Worm (Caenorhabditis elegans): ENCODE results near the gene mbl-1.

Gene mbl-1

DNA sequence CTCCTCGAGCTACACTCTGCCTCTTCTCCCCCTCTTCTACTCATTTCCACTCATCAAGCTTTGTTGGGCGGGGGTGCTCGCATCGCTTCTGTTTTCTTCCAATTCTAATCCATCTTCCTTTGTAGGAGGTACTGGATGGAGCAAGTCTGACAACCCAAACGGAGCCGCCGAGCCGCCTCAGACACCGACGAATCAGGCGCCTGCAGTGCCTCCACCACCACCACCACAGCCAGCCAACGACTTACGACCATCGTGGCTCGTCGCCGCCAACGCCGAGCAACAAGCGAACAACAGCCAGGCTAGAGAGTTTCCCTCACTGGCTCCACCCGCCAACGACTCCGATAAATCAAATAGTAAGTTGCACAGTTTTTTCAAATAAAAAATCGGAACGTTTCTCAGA lies 12.5 kb upstream of the mbl-1 start:
- TF ChIP-seq ceh-82 (tag; optimal IDR thresholded peaks at IDR 0.05): no peak
- no peak for TF ChIP-seq rnt-1 (tag; optimal IDR thresholded peaks at IDR 0.05)
- no peak for TF ChIP-seq F16B12.6 (tag; optimal IDR thresholded peaks at IDR 0.05)
- no peak for TF ChIP-seq unc-130 (tag; optimal IDR thresholded peaks at IDR 0.05)
- TF ChIP-seq ets-5 (GFP tag; IDR thresholded peaks at IDR 0.05): no peak
- TF ChIP-seq hlh-4 (tag; optimal IDR thresholded peaks at IDR 0.05): no peak
- no peak for TF ChIP-seq mdl-1 (tag; optimal IDR thresholded peaks at IDR 0.05)
- TF ChIP-seq tbx-2 (tag; optimal IDR thresholded peaks at IDR 0.05): no peak
- TF ChIP-seq pag-3 (tag; optimal IDR thresholded peaks at IDR 0.05; ENCODE audit: borderline replicate concordance, insufficient read depth): no peak
- no peak for TF ChIP-seq skn-1 (tag; optimal IDR thresholded peaks at IDR 0.05)

DNA sequence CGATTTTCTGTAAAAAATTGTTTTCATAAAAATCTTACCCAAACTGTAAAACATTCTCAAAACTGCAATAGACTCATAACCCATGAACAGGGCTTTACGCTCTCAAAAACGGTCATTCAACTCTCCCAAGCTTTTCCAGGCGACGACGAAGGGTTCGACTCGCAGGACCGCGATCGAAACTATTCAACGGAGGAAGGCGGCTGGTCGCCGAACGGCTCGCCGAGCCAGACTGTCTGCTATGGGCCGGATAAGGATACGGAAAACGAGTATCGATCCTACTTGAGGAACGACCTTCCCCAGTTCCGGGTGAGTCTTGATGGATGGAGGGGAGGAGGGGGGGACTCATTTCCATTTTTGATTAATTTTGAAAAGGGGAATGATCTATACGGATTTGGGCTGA lies 10.6 kb upstream of the mbl-1 start:
- TF ChIP-seq xbp-1 (tag; optimal IDR thresholded peaks at IDR 0.05): no peak
- TF ChIP-seq nhr-12 (tag; optimal IDR thresholded peaks at IDR 0.05): no peak
- TF ChIP-seq Y116A8C.19 (tag; optimal IDR thresholded peaks at IDR 0.05; ENCODE audit: borderline replicate concordance): no peak

DNA sequence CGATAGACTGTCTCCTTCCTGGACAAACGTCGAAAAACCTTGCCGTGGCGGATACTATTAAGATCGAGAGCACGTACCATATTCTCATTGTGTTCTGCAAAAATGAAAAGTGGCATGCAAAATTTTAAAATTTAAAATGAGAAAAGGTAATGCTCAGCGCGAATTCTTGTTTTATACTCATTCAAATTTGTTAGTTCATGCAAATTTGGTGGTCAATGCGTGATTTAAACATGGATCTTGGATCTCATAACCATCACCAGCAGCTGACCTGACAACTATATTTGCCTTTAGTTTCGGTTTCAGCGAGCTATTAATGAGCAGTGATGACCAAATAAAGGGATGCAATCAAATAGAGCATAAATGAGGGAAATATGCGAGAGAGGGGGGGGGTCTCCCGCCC lies 2.4 kb upstream of the mbl-1 start, which contains the start of gene F52G3.5:
F52G3.5 (minus strand) TSS at position 101 of the 400 bp plus-strand sequence.
- TF ChIP-seq rnt-1 (tag; optimal IDR thresholded peaks at IDR 0.05) (no peak), aha-1 (tag; optimal IDR thresholded peaks at IDR 0.05) (no peak)

DNA sequence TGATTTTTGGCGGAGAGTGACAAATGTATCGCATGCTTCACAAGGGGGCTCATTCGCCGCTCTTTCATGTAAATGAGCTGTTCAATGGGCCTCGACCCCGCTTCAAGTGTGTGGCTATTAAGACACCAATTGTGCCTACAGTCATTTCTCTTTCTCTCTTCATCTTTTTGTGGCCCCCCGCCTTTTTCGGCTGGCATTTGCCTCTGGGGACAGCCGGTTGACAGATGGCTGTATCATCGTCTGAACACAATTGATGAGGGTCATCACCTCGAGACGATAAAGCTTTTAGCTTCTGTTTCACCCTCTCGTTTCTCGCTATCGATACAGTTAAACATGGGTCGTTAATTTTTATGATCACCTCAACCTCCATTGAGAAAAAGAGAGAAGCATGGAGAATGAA lies 10.0 kb downstream of the mbl-1 start:
- TF ChIP-seq nhr-19 (GFP tag; conservative IDR thresholded peaks at IDR 0.05) (no peak), ets-5 (GFP tag; IDR thresholded peaks at IDR 0.05) (no peak), ztf-11 (tag; optimal IDR thresholded peaks at IDR 0.05) (peak in 1 of 2 experiments; percentile 54), aha-1 (tag; optimal IDR thresholded peaks at IDR 0.05) (no peak), hlh-17 (GFP tag; optimal IDR thresholded peaks at IDR 0.05; ENCODE audit: borderline replicate concordance) (no peak), egl-13 (tag; optimal IDR thresholded peaks at IDR 0.05) (no peak), lin-14 (GFP tag; optimal IDR thresholded peaks at IDR 0.05) (peak; percentile 1), mab-9 (GFP tag; IDR thresholded peaks at IDR 0.05) (0 out of 2 replicates have a peak, but pooled peaks have one; percentile 22), C16A3.4 (tag; optimal IDR thresholded peaks at IDR 0.05) (no peak), vab-15 (tag; optimal IDR thresholded peaks at IDR 0.05) (no peak), ama-1 (optimal IDR thresholded peaks at IDR 0.05) (no peak), sox-4 (tag; optimal IDR thresholded peaks at IDR 0.05) (no peak), zag-1 (tag; optimal IDR thresholded peaks at IDR 0.05) (no peak), snpc-4 (tag; optimal IDR thresholded peaks at IDR 0.05) (no peak)

DNA sequence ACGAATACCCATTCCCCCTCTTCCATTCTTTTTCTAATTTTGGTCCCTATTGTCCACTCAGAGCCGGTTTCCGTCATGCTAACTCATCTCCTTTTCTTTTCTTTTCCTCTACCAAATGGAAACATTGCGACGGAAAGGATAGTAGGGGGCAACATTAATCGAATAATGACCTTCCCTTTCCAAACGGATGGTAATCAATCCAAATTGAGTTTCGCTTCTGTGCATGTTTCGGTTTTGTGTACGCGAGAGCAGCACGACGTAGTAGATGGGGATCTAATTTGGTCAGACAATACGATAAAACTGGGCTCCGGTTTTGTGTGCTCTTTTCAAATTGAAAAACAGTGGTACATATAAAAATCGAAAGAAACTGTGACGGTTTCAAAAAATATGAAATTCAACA lies 13.0 kb downstream of the mbl-1 start:
- TF ChIP-seq lin-15B (tag; optimal IDR thresholded peaks at IDR 0.05) (no peak), ces-1 (GFP tag; optimal IDR thresholded peaks at IDR 0.05) (peak; percentile 78), ztf-11 (tag; optimal IDR thresholded peaks at IDR 0.05) (peak in 1 of 2 experiments; percentile 44), zip-4 (GFP tag; optimal IDR thresholded peaks at IDR 0.05) (no peak), egl-27 (tag; optimal IDR thresholded peaks at IDR 0.05) (no peak), lir-3 (tag; optimal IDR thresholded peaks at IDR 0.05; ENCODE audit: poor library complexity) (no peak), nhr-19 (GFP tag; conservative IDR thresholded peaks at IDR 0.05) (no peak), mef-2 (tag; optimal IDR thresholded peaks at IDR 0.05) (no peak), nhr-77 (tag; optimal IDR thresholded peaks at IDR 0.05) (no peak), pag-3 (tag; optimal IDR thresholded peaks at IDR 0.05; ENCODE audit: borderline replicate concordance, insufficient read depth) (no peak), swsn-7 (tag; optimal IDR thresholded peaks at IDR 0.05) (no peak), elt-3 (tag; optimal IDR thresholded peaks at IDR 0.05) (no peak), ets-5 (GFP tag; IDR thresholded peaks at IDR 0.05) (no peak), unc-30 (tag; optimal IDR thresholded peaks at IDR 0.05) (no peak), blmp-1 (tag; optimal IDR thresholded peaks at IDR 0.05) (peak; percentile 9), mdl-1 (tag; optimal IDR thresholded peaks at IDR 0.05) (no peak), pax-3 (tag; optimal IDR thresholded peaks at IDR 0.05) (no peak), nhr-84 (tag; optimal IDR thresholded peaks at IDR 0.05) (no peak), nhr-47 (tag; optimal IDR thresholded peaks at IDR 0.05) (peak; percentile 41), nhr-12 (tag; optimal IDR thresholded peaks at IDR 0.05) (no peak), nhr-76 (tag; optimal IDR thresholded peaks at IDR 0.05) (no peak), unc-86 (tag; optimal IDR thresholded peaks at IDR 0.05) (no peak), F16B12.6 (tag; optimal IDR thresholded peaks at IDR 0.05) (no peak), fkh-4 (tag; optimal IDR thresholded peaks at IDR 0.05; ENCODE audit: borderline replicate concordance) (no peak), C04F5.9 (tag; optimal IDR thresholded peaks at IDR 0.05) (no peak), ceh-82 (tag; optimal IDR thresholded peaks at IDR 0.05) (peak in 1 of 3 experiments; percentile 6), ama-1 (optimal IDR thresholded peaks at IDR 0.05) (no peak), aha-1 (tag; optimal IDR thresholded peaks at IDR 0.05) (no peak), tbx-2 (tag; optimal IDR thresholded peaks at IDR 0.05) (peak; percentile 71), mab-9 (GFP tag; IDR thresholded peaks at IDR 0.05) (no peak)
